Fruit fly (Drosophila melanogaster): ENCODE measurements around the gene CG43219.

Gene CG43219

DNA sequence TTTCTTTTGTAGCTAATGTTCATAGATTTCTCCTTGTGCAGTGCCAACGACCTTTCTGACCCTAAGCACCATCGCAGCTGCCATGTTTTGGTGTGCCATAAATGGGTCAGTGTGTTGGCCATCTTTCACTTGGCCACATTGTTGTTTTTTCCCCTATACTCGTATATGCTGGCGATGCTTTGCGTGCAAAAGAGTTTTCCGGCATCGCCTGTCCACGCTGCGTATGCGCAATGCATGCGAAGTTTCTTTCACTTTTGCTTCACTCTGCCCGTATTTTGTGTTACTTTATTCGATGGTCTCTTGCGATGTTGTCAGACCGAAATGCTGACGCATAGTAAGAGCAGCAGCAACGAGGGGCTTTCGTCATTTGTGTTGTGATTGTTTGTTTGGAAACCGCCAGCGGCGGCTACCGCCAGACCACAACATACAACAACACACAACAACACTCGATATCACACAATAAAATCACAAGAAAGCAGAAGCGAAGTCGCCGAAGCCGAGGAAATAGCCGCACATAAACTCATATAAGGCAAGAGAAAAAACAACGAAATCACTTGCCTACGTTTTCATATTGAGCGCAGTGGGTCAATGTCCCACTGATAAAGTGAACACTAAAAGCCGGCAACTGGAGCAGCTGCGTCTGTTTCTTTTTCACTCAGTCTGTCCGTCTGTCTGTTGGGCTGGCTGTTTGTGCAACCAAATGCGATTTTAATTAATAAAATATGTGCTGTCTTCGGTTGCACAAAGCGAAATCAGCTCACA lies 41.4 kb downstream of the CG43219 start (continued):
- TF ChIP-seq CG11504 (tag; optimal IDR thresholded peaks at IDR 0.05) (no peak), Dfd (GFP tag; optimal IDR thresholded peaks at IDR 0.05) (no peak), CG11696 (GFP tag; IDR thresholded peaks at IDR 0.05) (no peak), CG8281 (tag; optimal IDR thresholded peaks at IDR 0.05) (no peak), Abd-B (GFP tag; optimal IDR thresholded peaks at IDR 0.05) (no peak), CG3726 (GFP tag; IDR thresholded peaks at IDR 0.05) (no peak), schlank (tag; optimal IDR thresholded peaks at IDR 0.05) (no peak), sd (tag; optimal IDR thresholded peaks at IDR 0.05) (no peak), Bteb2 (GFP tag; optimal IDR thresholded peaks at IDR 0.05) (no peak), Blimp-1 (GFP tag; optimal IDR thresholded peaks at IDR 0.05) (no peak), peb (GFP tag; IDR thresholded peaks at IDR 0.05) (no peak), YL-1 (GFP tag; optimal IDR thresholded peaks at IDR 0.05) (no peak), lbe (GFP tag; optimal IDR thresholded peaks at IDR 0.05) (no peak), CG7271 (tag; optimal IDR thresholded peaks at IDR 0.05) (no peak), CG8924 (tag; optimal IDR thresholded peaks at IDR 0.05) (no peak), ATbp (GFP tag; optimal IDR thresholded peaks at IDR 0.05) (no peak), Oli (tag; optimal IDR thresholded peaks at IDR 0.05) (no peak), CG6254 (GFP tag; optimal IDR thresholded peaks at IDR 0.05) (no peak), Med (GFP tag) (peak; percentile 76), CG15601 (tag; optimal IDR thresholded peaks at IDR 0.05) (no peak), CG18599 (GFP tag; optimal IDR thresholded peaks at IDR 0.05) (no peak), CG1647 (GFP tag; optimal IDR thresholded peaks at IDR 0.05) (no peak), gem (tag; optimal IDR thresholded peaks at IDR 0.05) (no peak), bowl (GFP tag; IDR thresholded peaks at IDR 0.05) (no peak), klu (GFP tag; IDR thresholded peaks at IDR 0.05) (no peak), CG1529 (GFP tag; optimal IDR thresholded peaks at IDR 0.05) (no peak), NFAT (GFP tag; IDR thresholded peaks at IDR 0.05) (no peak), CG3995 (GFP tag; optimal IDR thresholded peaks at IDR 0.05) (no peak), zf30C (GFP tag; optimal IDR thresholded peaks at IDR 0.05) (no peak), lmd (GFP tag; IDR thresholded peaks at IDR 0.05) (no peak), CG2199 (GFP tag; IDR thresholded peaks at IDR 0.05) (peak; percentile 85; the same call in 2 of the 3 replicates), unpg (GFP tag; optimal IDR thresholded peaks at IDR 0.05) (no peak), CG34376 (GFP tag; optimal IDR thresholded peaks at IDR 0.05) (no peak), croc (GFP tag; conservative IDR thresholded peaks at IDR 0.05) (no peak), tx (GFP tag; optimal IDR thresholded peaks at IDR 0.05) (no peak), bsh (GFP tag; optimal IDR thresholded peaks at IDR 0.05) (no peak), CG3838 (GFP tag; optimal IDR thresholded peaks at IDR 0.05) (peak; percentile 29), CG14050 (GFP tag; IDR thresholded peaks at IDR 0.05) (no peak), jigr1 (GFP tag; IDR thresholded peaks at IDR 0.05) (no peak), Adf1 (GFP tag; IDR thresholded peaks at IDR 0.05) (peak; percentile 23; the same call in 1 of the 2 replicates), gsb (GFP tag; IDR thresholded peaks at IDR 0.05) (no peak), grn (GFP tag; optimal IDR thresholded peaks at IDR 0.05) (peak; percentile 57), ken (GFP tag; IDR thresholded peaks at IDR 0.05) (no peak), CG34422 (GFP tag; IDR thresholded peaks at IDR 0.05) (peak; percentile 18; the same call in 1 of the 3 replicates), CG15514 (GFP tag; optimal IDR thresholded peaks at IDR 0.05) (no peak), bcd (GFP tag; optimal IDR thresholded peaks at IDR 0.05) (no peak), Kr (GFP tag; optimal IDR thresholded peaks at IDR 0.05) (no peak), Myb (GFP tag; optimal IDR thresholded peaks at IDR 0.05) (no peak), CG16863 (GFP tag; optimal IDR thresholded peaks at IDR 0.05) (no peak), CG12769 (tag; optimal IDR thresholded peaks at IDR 0.05) (peak; percentile 1)

Measured in whole organism, embryonic.